Fruit fly (Drosophila melanogaster): Measurements from ENCODE around the gene CG42673.

The CG42673 gene

DNA sequence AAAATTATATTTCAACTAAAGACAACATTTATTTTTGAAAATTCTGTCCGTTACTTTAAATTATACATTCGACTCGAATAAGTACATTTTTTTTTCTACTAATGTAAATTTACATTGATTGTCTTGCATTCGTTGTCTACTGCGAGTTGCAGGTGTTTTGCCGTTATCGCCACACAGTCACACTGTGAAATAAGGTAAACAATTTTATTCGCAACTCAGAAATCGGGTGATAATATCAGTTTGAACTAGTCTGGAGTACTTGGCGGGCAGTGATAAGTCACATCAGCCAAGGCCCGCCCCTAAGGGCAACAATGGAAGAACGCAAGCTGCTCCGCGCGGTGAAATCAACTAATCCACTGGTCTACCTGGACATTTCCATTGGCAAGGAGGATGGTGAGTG lies 82.9 kb downstream of the CG42673 start:
- TF ChIP-seq CG4496 (GFP tag; IDR thresholded peaks at IDR 0.05) (no peak), Snoo (tag; optimal IDR thresholded peaks at IDR 0.05) (no peak), CG17806 (tag; optimal IDR thresholded peaks at IDR 0.05) (no peak), CG14655 (GFP tag; optimal IDR thresholded peaks at IDR 0.05) (no peak), rn (GFP tag; IDR thresholded peaks at IDR 0.05) (no peak), fd96Ca (GFP tag; IDR thresholded peaks at IDR 0.05) (no peak), CG34367 (tag; optimal IDR thresholded peaks at IDR 0.05) (no peak), CG15710 (tag; optimal IDR thresholded peaks at IDR 0.05) (no peak), D1 (tag; optimal IDR thresholded peaks at IDR 0.05) (no peak), CG10348 (GFP tag; IDR thresholded peaks at IDR 0.05) (no peak), CG9948 (tag; optimal IDR thresholded peaks at IDR 0.05) (no peak), CG8159 (tag; optimal IDR thresholded peaks at IDR 0.05) (no peak), CG32121 (GFP tag; IDR thresholded peaks at IDR 0.05) (no peak), Ets98B (GFP tag; IDR thresholded peaks at IDR 0.05) (no peak), CG13204 (GFP tag; optimal IDR thresholded peaks at IDR 0.05) (no peak), EcR (GFP tag; optimal IDR thresholded peaks at IDR 0.05) (no peak)

dm6 chr3L:9637812-9638211 lies 90.8 kb downstream of the CG42673 start, which contains the start of gene CG8329:
TSS of gene CG8329 (plus strand) at chr3L:9638112.
- TF ChIP-seq rn (GFP tag; IDR thresholded peaks at IDR 0.05) (no peak), CG8301 (tag; optimal IDR thresholded peaks at IDR 0.05) (no peak), CG10348 (GFP tag; IDR thresholded peaks at IDR 0.05) (no peak), Ets98B (GFP tag; IDR thresholded peaks at IDR 0.05) (no peak), CG4496 (GFP tag; IDR thresholded peaks at IDR 0.05) (no peak), CG13204 (GFP tag; optimal IDR thresholded peaks at IDR 0.05) (no peak), D1 (tag; optimal IDR thresholded peaks at IDR 0.05) (no peak), Snoo (tag; optimal IDR thresholded peaks at IDR 0.05) (no peak), CG15710 (tag; optimal IDR thresholded peaks at IDR 0.05) (no peak), CG12605 (GFP tag; IDR thresholded peaks at IDR 0.05) (no peak), CG17806 (tag; optimal IDR thresholded peaks at IDR 0.05) (no peak), CG14655 (GFP tag; optimal IDR thresholded peaks at IDR 0.05) (no peak), CG34367 (tag; optimal IDR thresholded peaks at IDR 0.05) (no peak), fd96Ca (GFP tag; IDR thresholded peaks at IDR 0.05) (no peak)

dm6 chr3L:9638971-9639370 lies 92.0 kb downstream of the CG42673 start, which contains the start of gene CG18179:
TSS of gene CG18179 (plus strand) at chr3L:9639271.
- TF ChIP-seq CG34367 (tag; optimal IDR thresholded peaks at IDR 0.05) (no peak), rn (GFP tag; IDR thresholded peaks at IDR 0.05) (no peak), CG14655 (GFP tag; optimal IDR thresholded peaks at IDR 0.05) (no peak), CG8301 (tag; optimal IDR thresholded peaks at IDR 0.05) (no peak), fd96Ca (GFP tag; IDR thresholded peaks at IDR 0.05) (no peak), CG12605 (GFP tag; IDR thresholded peaks at IDR 0.05) (no peak), D1 (tag; optimal IDR thresholded peaks at IDR 0.05) (no peak), Pif1B (GFP tag; optimal IDR thresholded peaks at IDR 0.05) (no peak), CG10348 (GFP tag; IDR thresholded peaks at IDR 0.05) (no peak), CG4496 (GFP tag; IDR thresholded peaks at IDR 0.05) (no peak), CG9948 (tag; optimal IDR thresholded peaks at IDR 0.05) (no peak), Ets98B (GFP tag; IDR thresholded peaks at IDR 0.05) (no peak), gl (tag; optimal IDR thresholded peaks at IDR 0.05) (no peak), CG13204 (GFP tag; optimal IDR thresholded peaks at IDR 0.05) (no peak), CG32121 (GFP tag; IDR thresholded peaks at IDR 0.05) (no peak), CG17806 (tag; optimal IDR thresholded peaks at IDR 0.05) (no peak), EcR (GFP tag; optimal IDR thresholded peaks at IDR 0.05) (no peak), Pif1A (GFP tag; optimal IDR thresholded peaks at IDR 0.05) (no peak)

dm6 chr3L:9640713-9641112 lies 93.7 kb downstream of the CG42673 start, which contains the start of gene CG18180:
TSS of gene CG18180 (plus strand) at chr3L:9641013.
- TF ChIP-seq fd96Ca (GFP tag; IDR thresholded peaks at IDR 0.05) (no peak), CG8159 (tag; optimal IDR thresholded peaks at IDR 0.05) (no peak), CG4496 (GFP tag; IDR thresholded peaks at IDR 0.05) (no peak), CG13204 (GFP tag; optimal IDR thresholded peaks at IDR 0.05) (no peak), CG9948 (tag; optimal IDR thresholded peaks at IDR 0.05) (no peak), CG32121 (GFP tag; IDR thresholded peaks at IDR 0.05) (no peak), Ets98B (GFP tag; IDR thresholded peaks at IDR 0.05) (no peak), gl (tag; optimal IDR thresholded peaks at IDR 0.05) (no peak)

- TF ChIP-seq CG10348 (GFP tag; IDR thresholded peaks at IDR 0.05) = no peak
- TF ChIP-seq CG14655 (GFP tag; optimal IDR thresholded peaks at IDR 0.05) = no peak
- no peak for TF ChIP-seq CG34367 (tag; optimal IDR thresholded peaks at IDR 0.05)
- TF ChIP-seq CG12605 (GFP tag; IDR thresholded peaks at IDR 0.05) = peak; percentile 94
- no peak for TF ChIP-seq Pif1B (GFP tag; optimal IDR thresholded peaks at IDR 0.05)
- TF ChIP-seq fd96Ca (GFP tag; IDR thresholded peaks at IDR 0.05) = no peak
These were observed 96.7 kb downstream of the CG42673 start, which contains the start of gene CNMaR for dm6 chr3L:9643762-9644161. TSS of gene CNMaR (plus strand) at chr3L:9644109.
